Worm (Caenorhabditis elegans) whole organism, midembryonic: ENCODE measurements around the gene fbxc-23.

Source experiments
- T22C8.4 ChIP-seq: fragments of 200-800 bp; sonication (Bioruptor generic); IDR thresholded peaks from 2 replicates; pipeline ENCODE4 v1.3.6; 2022; ENCODE audit warnings: missing genetic modification characterization, missing compliant biosample characterization
- cog-1 ChIP-seq: sonication (generic microtip); optimal IDR thresholded peaks from 2 replicates; lab custom pipeline; 2016; ENCODE audit warnings: missing genetic modification characterization, missing compliant biosample characterization
- flt-1 ChIP-seq: fragments of 200-800 bp; sonication (Bioruptor generic); IDR thresholded peaks from 2 replicates; pipeline ENCODE4 v1.3.6; 2022; ENCODE audit warnings: missing genetic modification characterization, missing compliant biosample characterization
- klf-2 ChIP-seq: fragments of 200-800 bp; sonication (Bioruptor generic); conservative IDR thresholded peaks from 2 replicates; pipeline ENCODE4 v1.3.6; 2022; ENCODE audit warnings: missing genetic modification reagents, missing genetic modification characterization, missing compliant biosample characterization
- med-1 ChIP-seq: sonication (generic microtip); optimal IDR thresholded peaks from 2 replicates; lab custom pipeline; 2017; ENCODE audit warnings: missing genetic modification characterization, mild to moderate bottlenecking, missing compliant biosample characterization, antibody characterized with exemption, missing genetic modification reagents; ENCODE audit not compliant: insufficient read depth
- ref-1 ChIP-seq: fragments of 200-800 bp; sonication (Bioruptor generic); conservative IDR thresholded peaks from 2 replicates; pipeline ENCODE4 v1.3.6; 2022; ENCODE audit warnings: missing genetic modification reagents, missing genetic modification characterization, missing compliant biosample characterization
- tab-1 ChIP-seq: fragments of 200-800 bp; sonication (Bioruptor generic); IDR thresholded peaks from 2 replicates; pipeline ENCODE4 v1.3.6; 2022; ENCODE audit warnings: missing genetic modification characterization, missing compliant biosample characterization
- ztf-23 ChIP-seq: fragments of 200-800 bp; sonication (Bioruptor generic); IDR thresholded peaks from 2 replicates; pipeline ENCODE4 v1.3.6; 2022; ENCODE audit warnings: missing genetic modification reagents, missing genetic modification characterization, missing compliant biosample characterization
- ztf-29 ChIP-seq: fragments of 200-800 bp; sonication (Bioruptor generic); IDR thresholded peaks from 2 replicates; pipeline ENCODE4 v1.3.6; 2022; ENCODE audit warnings: missing genetic modification reagents, missing genetic modification characterization, missing compliant biosample characterization

fbxc-23 gene

ce11 chrII:13590461-13590860 lies 5.9 kb downstream of the fbxc-23 start, which contains the start of gene clec-145:
clec-145 (minus strand) TSS chrII:13590561.
- TF ChIP-seq tab-1 = no peak
- no peak for TF ChIP-seq med-1 (GFP tag; lab: Kevin White, UChicago)
- no peak for TF ChIP-seq ref-1 (GFP tag; lab: Robert Waterston, UW)
- no peak for TF ChIP-seq ztf-23 (GFP tag; lab: Robert Waterston, UW)
- TF ChIP-seq flt-1 = no peak
- TF ChIP-seq T22C8.4 (GFP tag; lab: Robert Waterston, UW) = no peak
- TF ChIP-seq klf-2 (GFP tag; lab: Robert Waterston, UW) = no peak
- TF ChIP-seq ztf-29 (GFP tag; lab: Robert Waterston, UW) = no peak
- TF ChIP-seq cog-1 (tag; lab: Kevin White, UChicago) = no peak

ce11 chrII:13585655-13586170 lies 10.6 kb downstream of the fbxc-23 start, which contains the start of gene Y48E1B.8:
Y48E1B.8 (plus strand) TSS chrII:13585705.
- no peak for TF ChIP-seq ztf-23 (GFP tag; lab: Robert Waterston, UW)
- TF ChIP-seq T22C8.4 (GFP tag; lab: Robert Waterston, UW) = no peak
- no peak for TF ChIP-seq med-1 (GFP tag; lab: Kevin White, UChicago)
- TF ChIP-seq cog-1 (tag; lab: Kevin White, UChicago) = no peak
- no peak for TF ChIP-seq tab-1
- TF ChIP-seq ztf-29 (GFP tag; lab: Robert Waterston, UW) = no peak
- TF ChIP-seq ref-1 (GFP tag; lab: Robert Waterston, UW) = no peak
- no peak for TF ChIP-seq klf-2 (GFP tag; lab: Robert Waterston, UW)
- TF ChIP-seq flt-1 = no peak

ce11 chrII:13575018-13575948 lies 21.1 kb downstream of the fbxc-23 start, which contains the start of the genes mrpl-37 and lin-38:
mrpl-37 (minus strand) TSS chrII:13575068.
lin-38 (plus strand) TSS chrII:13575925.
- TF ChIP-seq cog-1 (tag; lab: Kevin White, UChicago) (peak; percentile 33), flt-1 (no peak; the same call in 1 of the 2 replicates), ref-1 (GFP tag; lab: Robert Waterston, UW) (no peak), med-1 (GFP tag; lab: Kevin White, UChicago) (no peak), klf-2 (GFP tag; lab: Robert Waterston, UW) (no peak), T22C8.4 (GFP tag; lab: Robert Waterston, UW) (peak; percentile 24; the same call in 1 of the 2 replicates)

ce11 chrII:13574395-13574794 lies 22.0 kb downstream of the fbxc-23 start:
- no peak for TF ChIP-seq T22C8.4 (GFP tag; lab: Robert Waterston, UW)
- TF ChIP-seq ztf-29 (GFP tag; lab: Robert Waterston, UW) = no peak
- no peak for TF ChIP-seq ref-1 (GFP tag; lab: Robert Waterston, UW)
- TF ChIP-seq tab-1 = no peak
- TF ChIP-seq flt-1 = no peak
- TF ChIP-seq med-1 (GFP tag; lab: Kevin White, UChicago) = no peak
- TF ChIP-seq klf-2 (GFP tag; lab: Robert Waterston, UW) = no peak
- TF ChIP-seq ztf-23 (GFP tag; lab: Robert Waterston, UW) = no peak
- no peak for TF ChIP-seq cog-1 (tag; lab: Kevin White, UChicago)

- TF ChIP-seq tab-1 = no peak
- no peak for TF ChIP-seq med-1 (GFP tag; lab: Kevin White, UChicago)
- TF ChIP-seq ref-1 (GFP tag; lab: Robert Waterston, UW) = no peak
- TF ChIP-seq ztf-23 (GFP tag; lab: Robert Waterston, UW) = no peak
Measured at ce11 chrII:13567871-13568270, 28.5 kb downstream of the fbxc-23 start, which contains the start of gene Y48E1B.3. Y48E1B.3 (minus strand) TSS chrII:13567971.

ce11 chrII:13560553-13560952 lies 35.8 kb downstream of the fbxc-23 start:
- TF ChIP-seq flt-1 (no peak), klf-2 (GFP tag; lab: Robert Waterston, UW) (no peak), cog-1 (tag; lab: Kevin White, UChicago) (no peak), ztf-29 (GFP tag; lab: Robert Waterston, UW) (no peak), ztf-23 (GFP tag; lab: Robert Waterston, UW) (no peak), med-1 (GFP tag; lab: Kevin White, UChicago) (no peak), T22C8.4 (GFP tag; lab: Robert Waterston, UW) (no peak), tab-1 (no peak), ref-1 (GFP tag; lab: Robert Waterston, UW) (no peak)

- TF ChIP-seq ref-1 (GFP tag; lab: Robert Waterston, UW) (no peak), ztf-29 (GFP tag; lab: Robert Waterston, UW) (no peak), tab-1 (no peak), med-1 (GFP tag; lab: Kevin White, UChicago) (no peak), ztf-23 (GFP tag; lab: Robert Waterston, UW) (no peak), flt-1 (no peak), cog-1 (tag; lab: Kevin White, UChicago) (no peak)
Measured at ce11 chrII:13547545-13547944, 48.8 kb downstream of the fbxc-23 start, which contains the start of gene ddl-2. ddl-2 (minus strand) TSS chrII:13547645.
